Worm (Caenorhabditis elegans): Measurements from ENCODE around the gene igcm-4.

DNA sequence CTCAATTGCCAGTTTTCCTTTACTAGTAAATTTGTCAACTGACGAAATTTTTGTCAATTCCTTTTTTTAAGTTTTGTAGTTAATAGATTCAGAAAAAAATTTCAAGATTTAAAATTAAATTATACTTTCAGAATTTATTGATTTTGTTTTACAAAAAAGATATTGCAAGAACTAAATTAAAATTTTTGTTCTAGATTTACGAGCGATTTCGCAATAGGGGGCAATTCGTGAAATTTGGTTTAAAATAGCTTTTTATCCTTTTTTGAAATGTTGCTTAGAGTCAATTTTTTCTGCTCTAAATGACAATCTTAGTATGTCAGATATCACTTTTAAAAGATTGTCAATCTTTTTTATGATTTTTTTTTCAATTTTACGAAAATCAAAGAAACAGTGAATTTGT lies 39.3 kb upstream of the igcm-4 start:
- TF ChIP-seq sptf-1 (tag; optimal IDR thresholded peaks at IDR 0.05) (no peak), zag-1 (tag; optimal IDR thresholded peaks at IDR 0.05) (no peak)
